Worm (Caenorhabditis elegans): ENCODE measurements around the gene slc-17.8.

Gene slc-17.8

DNA sequence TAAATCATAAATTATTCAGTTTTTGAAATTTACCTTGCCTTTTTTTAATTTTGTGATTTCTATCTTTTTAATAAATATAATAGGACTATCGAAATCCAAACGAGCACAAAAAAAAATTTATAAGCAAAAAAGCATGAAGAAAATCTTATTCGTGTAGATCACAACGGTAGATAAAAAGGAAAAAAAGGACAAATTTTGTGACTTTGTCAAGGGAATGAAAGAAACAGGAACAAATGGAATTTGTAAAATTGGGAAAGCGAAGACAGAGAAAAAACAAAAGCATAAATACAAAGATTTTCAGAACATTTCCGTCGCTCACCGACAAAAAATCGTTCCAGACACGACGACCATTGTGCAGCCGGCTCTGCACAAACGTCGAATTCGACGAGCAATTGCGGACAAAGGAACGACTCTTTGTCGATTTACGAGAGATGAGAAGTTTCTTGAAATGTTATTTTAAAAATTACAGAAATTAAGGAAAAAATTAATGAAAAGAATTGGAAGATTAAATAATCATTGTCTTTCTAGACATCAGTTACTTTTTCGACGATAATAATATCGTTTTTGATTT, 26.5 kb downstream of the slc-17.8 start, which contains the start of gene F45F2.10:
TSS of gene F45F2.10 (minus strand) at position 51 of the 571 bp plus-strand sequence.
- TF ChIP-seq mab-5 (tag; optimal IDR thresholded peaks at IDR 0.05): no peak
- TF ChIP-seq ceh-43 (GFP tag; optimal IDR thresholded peaks at IDR 0.05): no peak

DNA sequence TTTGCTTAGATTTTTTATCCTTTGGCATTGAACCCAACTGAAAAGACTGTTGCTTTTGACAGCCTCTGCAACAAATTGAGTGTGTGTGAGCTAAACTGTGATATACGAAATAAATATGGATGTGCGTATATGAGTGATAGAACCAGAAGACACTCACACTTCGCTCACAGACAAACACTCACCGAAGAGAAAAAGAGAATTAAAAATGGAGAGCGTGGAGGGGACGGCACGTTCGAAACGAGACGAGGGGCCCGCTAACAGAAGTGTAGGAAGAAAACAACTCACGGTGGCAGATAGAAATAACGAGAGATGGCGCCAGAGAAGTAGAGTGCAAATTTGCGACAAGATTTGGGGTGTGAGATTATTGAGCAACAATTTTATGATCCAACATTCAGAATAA, 27.1 kb downstream of the slc-17.8 start:
- TF ChIP-seq sem-2 (GFP tag; optimal IDR thresholded peaks at IDR 0.05) (no peak), ztf-11 (tag; optimal IDR thresholded peaks at IDR 0.05) (no peak), M03D4.4 (tag; optimal IDR thresholded peaks at IDR 0.05) (no peak), unc-120 (tag; optimal IDR thresholded peaks at IDR 0.05; ENCODE audit: poor library complexity, severe bottlenecking) (no peak), nhr-76 (tag; optimal IDR thresholded peaks at IDR 0.05) (no peak), cnd-1 (tag; optimal IDR thresholded peaks at IDR 0.05) (no peak), nhr-237 (tag; optimal IDR thresholded peaks at IDR 0.05) (no peak), zip-8 (tag; optimal IDR thresholded peaks at IDR 0.05) (no peak), nhr-12 (tag; optimal IDR thresholded peaks at IDR 0.05) (no peak), mls-2 (tag; optimal IDR thresholded peaks at IDR 0.05) (no peak), blmp-1 (tag; optimal IDR thresholded peaks at IDR 0.05) (no peak), elt-1 (tag; optimal IDR thresholded peaks at IDR 0.05; ENCODE audit: borderline replicate concordance, insufficient read depth) (no peak), tbx-8 (GFP tag; optimal IDR thresholded peaks at IDR 0.05) (no peak), mep-1 (tag; optimal IDR thresholded peaks at IDR 0.05) (no peak), nhr-2 (tag; optimal IDR thresholded peaks at IDR 0.05) (no peak), lin-32 (GFP tag; optimal IDR thresholded peaks at IDR 0.05) (no peak), ceh-83 (GFP tag; optimal IDR thresholded peaks at IDR 0.05) (no peak), elt-3 (tag; optimal IDR thresholded peaks at IDR 0.05) (no peak)

DNA sequence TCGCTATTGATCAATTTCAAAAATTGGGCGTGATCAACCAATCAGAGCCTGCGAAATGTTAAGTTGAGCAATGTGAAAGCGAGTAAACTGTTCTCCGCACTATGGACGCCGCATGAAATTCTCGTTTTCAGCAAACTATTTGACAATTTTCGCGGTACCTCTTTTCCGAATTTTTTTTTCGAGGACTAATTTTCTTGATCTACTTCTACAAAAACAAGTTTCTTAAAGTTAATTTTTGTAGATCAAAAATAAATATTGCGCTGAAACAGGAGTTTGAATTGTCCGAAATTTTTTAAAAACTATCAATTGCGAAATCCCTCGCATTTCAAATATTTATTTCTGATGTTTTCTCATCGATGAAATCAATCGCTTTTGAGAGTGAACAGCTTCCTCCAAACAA, 27.7 kb downstream of the slc-17.8 start:
- TF ChIP-seq snpc-4 (tag; optimal IDR thresholded peaks at IDR 0.05) (no peak), ces-1 (GFP tag; optimal IDR thresholded peaks at IDR 0.05) (no peak), hlh-1 (tag; optimal IDR thresholded peaks at IDR 0.05) (no peak), M03D4.4 (tag; optimal IDR thresholded peaks at IDR 0.05) (no peak)

DNA sequence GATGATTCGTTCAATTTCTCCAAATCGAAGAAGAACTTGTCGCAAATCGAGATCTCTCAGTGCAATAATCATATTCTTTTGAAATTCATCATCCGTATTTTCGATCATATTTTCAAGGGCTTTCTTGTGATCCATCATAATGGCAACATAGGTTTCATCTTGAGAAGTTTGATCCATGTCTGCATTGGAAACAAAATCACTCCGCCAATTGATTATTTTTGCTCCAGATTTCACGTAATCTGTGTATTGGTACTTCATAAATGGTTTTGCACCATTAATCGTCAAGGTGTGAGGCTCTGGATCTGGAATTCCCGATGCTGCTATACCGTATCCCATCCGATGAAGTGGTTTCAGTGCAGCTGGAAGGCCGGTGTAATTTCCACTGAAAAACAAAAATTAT, 29.0 kb downstream of the slc-17.8 start:
- no peak for TF ChIP-seq sptf-1 (tag; optimal IDR thresholded peaks at IDR 0.05)
- no peak for TF ChIP-seq bed-3 (GFP tag; optimal IDR thresholded peaks at IDR 0.05)
- no peak for TF ChIP-seq unc-39 (tag; optimal IDR thresholded peaks at IDR 0.05)

DNA sequence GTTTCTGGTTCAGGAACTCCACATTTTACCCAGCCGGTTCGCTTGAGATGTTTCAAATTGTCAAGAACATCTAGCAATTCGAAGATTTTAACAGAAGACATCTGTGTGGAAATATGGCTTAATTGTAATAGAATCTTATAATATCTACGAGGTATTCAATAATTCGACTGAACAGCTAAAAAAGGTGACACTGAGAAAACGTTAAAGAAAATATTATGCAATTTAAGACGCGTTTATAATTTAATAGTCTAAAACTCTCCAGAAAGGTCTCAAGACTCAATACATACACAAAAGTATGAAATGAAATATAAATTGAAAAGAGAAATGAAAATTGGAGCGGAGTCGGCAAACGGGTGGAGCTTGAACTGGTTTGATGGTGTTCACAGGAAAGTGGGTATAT, 32.0 kb downstream of the slc-17.8 start, which contains the start of gene F45F2.9:
TSS of gene F45F2.9 (minus strand) at position 101 of the 400 bp plus-strand sequence.
- TF ChIP-seq nhr-28 (tag; optimal IDR thresholded peaks at IDR 0.05) (no peak), mls-2 (tag; optimal IDR thresholded peaks at IDR 0.05) (no peak), tbx-8 (GFP tag; optimal IDR thresholded peaks at IDR 0.05) (no peak), mab-5 (tag; optimal IDR thresholded peaks at IDR 0.05) (no peak), nhr-237 (tag; optimal IDR thresholded peaks at IDR 0.05) (no peak), nhr-12 (tag; optimal IDR thresholded peaks at IDR 0.05) (no peak)

DNA sequence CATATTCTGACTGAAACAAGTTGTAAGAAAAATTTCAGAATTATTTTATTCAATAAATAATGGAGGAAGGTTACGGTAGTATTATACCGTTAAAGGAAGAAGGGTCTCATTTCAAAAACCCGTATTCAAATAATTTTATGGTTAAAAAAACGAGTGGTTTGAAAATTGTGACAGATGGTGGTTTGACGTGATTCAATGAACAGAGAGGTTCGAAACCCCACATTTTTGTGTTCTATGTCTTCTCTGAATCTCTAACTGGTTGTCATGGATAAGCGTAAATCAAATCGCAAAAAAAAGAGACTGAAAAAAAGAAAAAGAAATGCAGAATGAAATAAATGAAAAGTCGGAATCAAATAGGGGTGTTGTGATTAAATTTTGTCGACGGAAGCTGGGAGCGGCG, 38.1 kb downstream of the slc-17.8 start, which contains the start of gene ZK994.6:
TSS of gene ZK994.6 (minus strand) at position 101 of the 400 bp plus-strand sequence.
- no peak for TF ChIP-seq flh-1 (GFP tag; optimal IDR thresholded peaks at IDR 0.05)
- TF ChIP-seq unc-62 (GFP tag; optimal IDR thresholded peaks at IDR 0.05): no peak
- no peak for TF ChIP-seq mls-2 (tag; optimal IDR thresholded peaks at IDR 0.05)
- TF ChIP-seq zip-8 (tag; optimal IDR thresholded peaks at IDR 0.05): no peak
- no peak for TF ChIP-seq unc-120 (tag; optimal IDR thresholded peaks at IDR 0.05; ENCODE audit: poor library complexity, severe bottlenecking)
- TF ChIP-seq ces-1 (GFP tag; optimal IDR thresholded peaks at IDR 0.05): peak; percentile 37
- no peak for TF ChIP-seq lin-32 (GFP tag; optimal IDR thresholded peaks at IDR 0.05)

DNA sequence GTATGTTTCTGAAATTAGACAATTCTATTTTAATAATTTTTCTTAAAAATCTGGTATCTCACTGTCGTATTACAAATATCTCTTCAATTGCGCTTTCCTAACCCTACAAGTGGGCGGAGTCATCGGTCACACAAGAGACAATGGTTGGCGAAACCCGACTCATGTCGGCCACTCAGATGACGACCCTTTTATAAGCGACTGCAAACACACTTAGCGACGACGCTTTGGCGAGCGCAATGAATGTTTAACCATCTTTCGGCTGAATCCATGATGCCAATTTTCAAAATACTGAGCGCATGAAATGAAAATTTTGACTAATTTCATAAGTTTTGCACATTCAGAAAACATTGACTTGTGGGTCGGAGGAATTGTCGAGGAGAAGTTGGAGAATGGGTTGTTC, 45.0 kb downstream of the slc-17.8 start:
- peak; percentile 97 for TF ChIP-seq flh-1 (GFP tag; optimal IDR thresholded peaks at IDR 0.05)
- no peak for TF ChIP-seq zip-8 (tag; optimal IDR thresholded peaks at IDR 0.05)
- peak; percentile 99 for TF ChIP-seq unc-120 (tag; optimal IDR thresholded peaks at IDR 0.05; ENCODE audit: poor library complexity, severe bottlenecking)
- peak; percentile 88 for TF ChIP-seq nhr-237 (tag; optimal IDR thresholded peaks at IDR 0.05)
- TF ChIP-seq mls-2 (tag; optimal IDR thresholded peaks at IDR 0.05): peak; percentile 99
- peak; percentile 88 for TF ChIP-seq mep-1 (tag; optimal IDR thresholded peaks at IDR 0.05)
- TF ChIP-seq nhr-12 (tag; optimal IDR thresholded peaks at IDR 0.05): peak; percentile 80
- no peak for TF ChIP-seq nhr-2 (tag; optimal IDR thresholded peaks at IDR 0.05)
- TF ChIP-seq elt-3 (tag; optimal IDR thresholded peaks at IDR 0.05): peak; percentile 92
- TF ChIP-seq lin-13 (tag; optimal IDR thresholded peaks at IDR 0.05): peak; percentile 92
- peak; percentile 71 for TF ChIP-seq ceh-39 (tag; optimal IDR thresholded peaks at IDR 0.05)
- TF ChIP-seq nhr-28 (tag; optimal IDR thresholded peaks at IDR 0.05): peak; percentile 95
- no peak for TF ChIP-seq snpc-4 (tag; optimal IDR thresholded peaks at IDR 0.05)
- peak; percentile 96 for TF ChIP-seq sem-2 (GFP tag; optimal IDR thresholded peaks at IDR 0.05)
- TF ChIP-seq sptf-1 (tag; optimal IDR thresholded peaks at IDR 0.05): peak; percentile 99
- peak; percentile 98 for TF ChIP-seq M03D4.4 (tag; optimal IDR thresholded peaks at IDR 0.05)
- TF ChIP-seq ceh-83 (GFP tag; optimal IDR thresholded peaks at IDR 0.05): peak; percentile 99
- TF ChIP-seq lin-32 (GFP tag; optimal IDR thresholded peaks at IDR 0.05): peak; percentile 99
- TF ChIP-seq elt-1 (tag; optimal IDR thresholded peaks at IDR 0.05; ENCODE audit: borderline replicate concordance, insufficient read depth): no peak
- TF ChIP-seq unc-39 (tag; optimal IDR thresholded peaks at IDR 0.05): peak; percentile 98
- TF ChIP-seq unc-62 (GFP tag; optimal IDR thresholded peaks at IDR 0.05): peak; percentile 89
- peak; percentile 94 for TF ChIP-seq pha-4 (tag; optimal IDR thresholded peaks at IDR 0.05)
- peak; percentile 97 for TF ChIP-seq bed-3 (GFP tag; optimal IDR thresholded peaks at IDR 0.05)
- no peak for TF ChIP-seq blmp-1 (tag; optimal IDR thresholded peaks at IDR 0.05)
- TF ChIP-seq cnd-1 (tag; optimal IDR thresholded peaks at IDR 0.05): peak; percentile 99
- TF ChIP-seq nhr-76 (tag; optimal IDR thresholded peaks at IDR 0.05): peak; percentile 88
- peak; percentile 99 for TF ChIP-seq ham-2 (GFP tag; optimal IDR thresholded peaks at IDR 0.05)
